Worm (Caenorhabditis elegans) whole organism, L1 larva: ENCODE measurements around the gene ZK856.5.

ENCODE experiments used
- C04F5.9 ChIP-seq: sonication (generic microtip); optimal IDR thresholded peaks from 2 replicates; lab custom pipeline; 2016; ENCODE audit warnings: missing genetic modification characterization, missing compliant biosample characterization
- Y116A8C.19 ChIP-seq: sonication (generic microtip); optimal IDR thresholded peaks from 2 replicates; lab custom pipeline; 2016; ENCODE audit warnings: missing compliant biosample characterization, missing genetic modification characterization, borderline replicate concordance
- ama-1 ChIP-seq: fragments of 150-350 bp; optimal IDR thresholded peaks from 2 replicates; lab custom pipeline; 2014
- blmp-1 ChIP-seq: fragments of 150-350 bp; optimal IDR thresholded peaks from 2 replicates; lab custom pipeline; 2014; ENCODE audit warnings: missing biosample characterization, missing genetic modification characterization
- ceh-63 ChIP-seq: fragments of 200-800 bp; sonication (Bioruptor generic); optimal IDR thresholded peaks from 2 replicates; lab custom pipeline; 2018; ENCODE audit warnings: mild to moderate bottlenecking, missing genetic modification characterization, missing compliant biosample characterization
- ces-1 ChIP-seq: fragments of 150-350 bp; optimal IDR thresholded peaks from 2 replicates; lab custom pipeline; 2014; ENCODE audit warnings: missing biosample characterization, missing genetic modification reagents, missing genetic modification characterization
- dpl-1 ChIP-seq, 3 experiments: fragments of 150-350 bp in 2 of 3; sonication (generic microtip) in 1 of 3; optimal IDR thresholded peaks; 2 replicates each; lab custom pipeline; 2014 to 2017; ENCODE audit warnings: missing biosample characterization in 3 of 3, missing genetic modification characterization in 3 of 3, missing genetic modification reagents in 3 of 3
- efl-1 ChIP-seq, 4 experiments: fragments of 150-350 bp; optimal IDR thresholded peaks in 3 of 4; peaks in 1 of 4; 1 replicate in 1 of 4; 2 replicates in 3 of 4; lab custom pipeline; 2014; ENCODE audit warnings: missing biosample characterization in 2 of 4, missing genetic modification characterization in 2 of 4, missing genetic modification reagents in 2 of 4
- efl-3 ChIP-seq: fragments of 200-800 bp; sonication (Bioruptor generic); optimal IDR thresholded peaks from 2 replicates; lab custom pipeline; 2018; ENCODE audit warnings: mild to moderate bottlenecking, missing genetic modification characterization, missing compliant biosample characterization
- egl-13 ChIP-seq: sonication (generic microtip); optimal IDR thresholded peaks from 2 replicates; lab custom pipeline; 2016; ENCODE audit warnings: missing genotype, missing genetic modification reagents, missing genetic modification characterization, missing compliant biosample characterization
- elt-2 ChIP-seq: sonication (generic microtip); optimal IDR thresholded peaks from 2 replicates; lab custom pipeline; 2016; ENCODE audit warnings: missing genetic modification characterization, mild to moderate bottlenecking, inconsistent platforms, missing compliant biosample characterization, missing genetic modification reagents
- elt-3 ChIP-seq, 6 experiments: fragments of 150-350 bp in 1 of 6; sonication (generic microtip); optimal IDR thresholded peaks; 2 replicates each; lab custom pipeline; 2017 to 2018; ENCODE audit warnings: missing biosample characterization in 6 of 6, missing genetic modification characterization in 6 of 6, inconsistent platforms in 1 of 6
- fos-1 ChIP-seq: fragments of 150-350 bp; optimal IDR thresholded peaks from 2 replicates; lab custom pipeline; 2014; ENCODE audit warnings: missing biosample characterization, missing genetic modification characterization
- irx-1 ChIP-seq: sonication (generic microtip); optimal IDR thresholded peaks from 2 replicates; lab custom pipeline; 2016; ENCODE audit warnings: missing genetic modification characterization, missing compliant biosample characterization
- jun-1 ChIP-seq: fragments of 150-350 bp; optimal IDR thresholded peaks from 2 replicates; lab custom pipeline; 2014; ENCODE audit warnings: missing biosample characterization, missing genetic modification reagents, missing genetic modification characterization
- lin-14 ChIP-seq: fragments of 200-800 bp; sonication (Bioruptor generic); optimal IDR thresholded peaks from 2 replicates; lab custom pipeline; 2018; ENCODE audit warnings: mild to moderate bottlenecking, missing genetic modification characterization, moderate library complexity, missing compliant biosample characterization
- lir-3 ChIP-seq: sonication (generic microtip); optimal IDR thresholded peaks from 2 replicates; lab custom pipeline; 2016; ENCODE audit warnings: mild to moderate bottlenecking, missing genetic modification characterization, moderate library complexity, missing compliant biosample characterization; ENCODE audit not compliant: poor library complexity
- lsy-2 ChIP-seq, 2 experiments: fragments of 150-350 bp; optimal IDR thresholded peaks; 2 replicates each; lab custom pipeline; 2014; ENCODE audit warnings: missing biosample characterization in 2 of 2, missing genetic modification characterization in 2 of 2
- nhr-19 ChIP-seq: fragments of 200-800 bp; sonication (Bioruptor generic); conservative IDR thresholded peaks from 2 replicates; pipeline ENCODE4 v1.3.6; 2022; ENCODE audit warnings: missing genetic modification characterization, missing compliant biosample characterization
- nhr-20 ChIP-seq: sonication (generic microtip); optimal IDR thresholded peaks from 2 replicates; lab custom pipeline; 2016; ENCODE audit warnings: mild to moderate bottlenecking, missing genetic modification characterization, missing compliant biosample characterization
- nhr-237 ChIP-seq: fragments of 150-350 bp; optimal IDR thresholded peaks from 2 replicates; lab custom pipeline; 2014; ENCODE audit warnings: missing biosample characterization, missing genetic modification characterization
- nhr-71 ChIP-seq: sonication (generic microtip); optimal IDR thresholded peaks from 2 replicates; lab custom pipeline; 2016; ENCODE audit warnings: mild to moderate bottlenecking, missing genetic modification characterization, moderate library complexity, missing compliant biosample characterization
- nhr-76 ChIP-seq: sonication (generic microtip); optimal IDR thresholded peaks from 2 replicates; lab custom pipeline; 2017; ENCODE audit warnings: missing biosample characterization, missing genetic modification characterization
- nhr-85 ChIP-seq: sonication (generic microtip); peaks from one replicate; lab custom pipeline; 2016; ENCODE audit warnings: missing genetic modification characterization, inconsistent platforms, missing compliant biosample characterization
- pag-3 ChIP-seq: sonication (generic microtip); optimal IDR thresholded peaks from 2 replicates; lab custom pipeline; 2017; ENCODE audit warnings: missing genetic modification characterization, mild to moderate bottlenecking, missing compliant biosample characterization, antibody characterized with exemption, borderline replicate concordance; ENCODE audit not compliant: insufficient read depth
- pax-3 ChIP-seq: fragments of 200-800 bp; sonication (Bioruptor generic); optimal IDR thresholded peaks from 2 replicates; lab custom pipeline; 2018; ENCODE audit warnings: mild to moderate bottlenecking, missing genetic modification characterization, moderate library complexity, missing compliant biosample characterization
- pqm-1 ChIP-seq: sonication (generic microtip); optimal IDR thresholded peaks from 3 replicates; lab custom pipeline; 2017; ENCODE audit warnings: missing biosample characterization, missing genetic modification characterization
- sptf-1 ChIP-seq: fragments of 150-350 bp; optimal IDR thresholded peaks from 2 replicates; lab custom pipeline; 2014; ENCODE audit warnings: missing biosample characterization, missing genetic modification characterization
- swsn-7 ChIP-seq: sonication (generic microtip); optimal IDR thresholded peaks from 2 replicates; lab custom pipeline; 2016; ENCODE audit warnings: missing genetic modification characterization, missing compliant biosample characterization
- tlp-1 ChIP-seq: fragments of 150-350 bp; optimal IDR thresholded peaks from 2 replicates; lab custom pipeline; 2014; ENCODE audit warnings: missing biosample characterization, missing genetic modification characterization
- unc-62 ChIP-seq: fragments of 150-350 bp; optimal IDR thresholded peaks from 2 replicates; lab custom pipeline; 2014; ENCODE audit warnings: missing biosample characterization, missing genetic modification reagents, missing genetic modification characterization
- unc-86 ChIP-seq: sonication (generic microtip); optimal IDR thresholded peaks from 2 replicates; lab custom pipeline; 2016; ENCODE audit warnings: missing genetic modification characterization, missing compliant biosample characterization
- ztf-4 ChIP-seq: fragments of 150-350 bp; optimal IDR thresholded peaks from 2 replicates; lab custom pipeline; 2014; ENCODE audit warnings: missing biosample characterization, missing genetic modification characterization

Gene ZK856.5

ce11 chrV:10202340-10202739 is 12.4 kb upstream of the ZK856.5 start:
- TF ChIP-seq efl-1 (optimal IDR thresholded peaks at IDR 0.05; lab: Kevin White, UChicago) (no peak), efl-1 (GFP tag; optimal IDR thresholded peaks at IDR 0.05 in 1 of 2; lab: Kevin White, UChicago) (peak in 1 of 2 experiments; percentile 91), elt-2 (tag; lab: Kevin White, UChicago) (peak; percentile 15), nhr-76 (tag; lab: Kevin White, UChicago) (no peak), lir-3 (tag; lab: Kevin White, UChicago) (no peak), nhr-237 (no peak), ztf-4 (no peak)

- TF ChIP-seq pax-3 (tag; lab: Kevin White, UChicago) (no peak), blmp-1 (tag; lab: Kevin White, UChicago) (peak; percentile 9), ces-1 (GFP tag; lab: Kevin White, UChicago) (no peak), nhr-20 (tag; lab: Kevin White, UChicago) (peak; percentile 16)
Observed at ce11 chrV:10201913-10202312, 12.0 kb upstream of the ZK856.5 start, which contains the start of gene ZK856.7. TSS of gene ZK856.7 (plus strand) at chrV:10202098.

- TF ChIP-seq dpl-1 (GFP tag; optimal IDR thresholded peaks at IDR 0.05; lab: Kevin White, UChicago) (no peak), nhr-76 (tag; lab: Kevin White, UChicago) (no peak), efl-3 (GFP tag; lab: Kevin White, UChicago) (no peak), pqm-1 (tag; lab: Kevin White, UChicago) (no peak), Y116A8C.19 (tag; lab: Kevin White, UChicago) (no peak), ama-1 (no peak), lsy-2 (tag; optimal IDR thresholded peaks at IDR 0.05; lab: Kevin White, UChicago) (no peak)
Observed at ce11 chrV:10198386-10198785, 8.5 kb upstream of the ZK856.5 start, which contains the start of gene ZK856.6. TSS of gene ZK856.6 (plus strand) at chrV:10198686.

- TF ChIP-seq unc-62 (no peak), nhr-85 (tag; lab: Kevin White, UChicago) (no peak), pqm-1 (tag; lab: Kevin White, UChicago) (no peak), jun-1 (tag; lab: Kevin White, UChicago) (no peak), irx-1 (tag; lab: Kevin White, UChicago) (no peak), pag-3 (tag; lab: Kevin White, UChicago) (no peak), lin-14 (GFP tag; lab: Kevin White, UChicago) (no peak), elt-3 (tag; optimal IDR thresholded peaks at IDR 0.05; lab: Kevin White, UChicago) (no peak), egl-13 (tag; lab: Kevin White, UChicago) (no peak), sptf-1 (tag; lab: Kevin White, UChicago) (no peak), unc-86 (tag; lab: Kevin White, UChicago) (no peak), tlp-1 (tag; lab: Kevin White, UChicago) (no peak), ceh-63 (GFP tag; lab: Kevin White, UChicago) (no peak), C04F5.9 (no peak), fos-1 (no peak), dpl-1 (GFP tag; optimal IDR thresholded peaks at IDR 0.05; lab: Kevin White, UChicago) (no peak), nhr-19 (GFP tag; lab: Robert Waterston, UW) (no peak)
Observed at ce11 chrV:10191242-10191641, 1.3 kb upstream of the ZK856.5 start.

- no peak for TF ChIP-seq swsn-7 (tag; lab: Kevin White, UChicago)
- no peak for TF ChIP-seq nhr-71 (tag; lab: Kevin White, UChicago)
- no peak for TF ChIP-seq irx-1 (tag; lab: Kevin White, UChicago)
Observed at ce11 chrV:10185719-10186118, 4.2 kb downstream of the ZK856.5 start, which contains the start of gene ZK856.18. TSS of gene ZK856.18 (minus strand) at chrV:10186007.
